Worm (Caenorhabditis elegans): ENCODE results near the gene best-9.

- no peak for TF ChIP-seq lin-39 (tag; optimal IDR thresholded peaks at IDR 0.05)
- no peak for TF ChIP-seq nhr-12 (tag; optimal IDR thresholded peaks at IDR 0.05)
Measured at ce11 chrIV:6572238-6572637, 11.7 kb downstream of the best-9 start, which contains the start of gene bicd-1.

Measured in whole organism, L1 larva.